Fruit fly (Drosophila melanogaster): ENCODE measurements around the gene Hsp26.

Gene Hsp26

dm6 chr3L:9373374-9374004, 3.7 kb downstream of the Hsp26 start (continued):
- TF ChIP-seq GATAe (GFP tag; conservative IDR thresholded peaks at IDR 0.05) (no peak; the same call in 1 of the 2 replicates), CG1233 (GFP tag; optimal IDR thresholded peaks at IDR 0.05) (peak; percentile 42), Fer3 (tag; optimal IDR thresholded peaks at IDR 0.05) (peak; percentile 70), CG32532 (GFP tag; IDR thresholded peaks at IDR 0.05) (peak; percentile 84), Med (GFP tag) (peak; percentile 78), CG3163 (GFP tag; optimal IDR thresholded peaks at IDR 0.05) (no peak), Aef1 (GFP tag; IDR thresholded peaks at IDR 0.05) (peak; percentile 45), Rx (GFP tag; IDR thresholded peaks at IDR 0.05) (0 out of 2 replicates have a peak, but pooled peaks have one; percentile 7), CG11504 (tag; optimal IDR thresholded peaks at IDR 0.05) (peak; percentile 74), HLH54F (GFP tag; optimal IDR thresholded peaks at IDR 0.05) (no peak), sim (GFP tag; IDR thresholded peaks at IDR 0.05) (peak; percentile 30; the same call in 1 of the 2 replicates), Camta (GFP tag; optimal IDR thresholded peaks at IDR 0.05) (no peak), HmgZ (tag; optimal IDR thresholded peaks at IDR 0.05) (peak; percentile 4), CG32772 (GFP tag; IDR thresholded peaks at IDR 0.05) (0 out of 2 replicates have a peak, but pooled peaks have one; percentile 18), CG9817 (tag; optimal IDR thresholded peaks at IDR 0.05) (peak; percentile 39), al (GFP tag; IDR thresholded peaks at IDR 0.05) (no peak), CG6813 (GFP tag; optimal IDR thresholded peaks at IDR 0.05) (peak; percentile 75), caup (GFP tag; optimal IDR thresholded peaks at IDR 0.05; ENCODE audit: severe bottlenecking) (peak; percentile 54), jing (GFP tag; optimal IDR thresholded peaks at IDR 0.05) (no peak), Lim3 (GFP tag; IDR thresholded peaks at IDR 0.05) (no peak), fd3F (GFP tag; optimal IDR thresholded peaks at IDR 0.05) (peak; percentile 4), Ets97D (GFP tag; optimal IDR thresholded peaks at IDR 0.05) (no peak), lmd (GFP tag; IDR thresholded peaks at IDR 0.05) (peak; percentile 75), CG8944 (GFP tag; optimal IDR thresholded peaks at IDR 0.05) (no peak), CG2202 (tag; optimal IDR thresholded peaks at IDR 0.05) (peak; percentile 1), dmrt11E (tag; optimal IDR thresholded peaks at IDR 0.05) (peak; percentile 33), tgo (GFP tag; IDR thresholded peaks at IDR 0.05) (peak; percentile 67; the same call in 2 of the 3 replicates), CG10267 (tag; optimal IDR thresholded peaks at IDR 0.05) (peak; percentile 61), CHES-1-like (GFP tag; optimal IDR thresholded peaks at IDR 0.05) (no peak), Hmx (GFP tag; optimal IDR thresholded peaks at IDR 0.05) (peak; percentile 27), gcm (GFP tag; optimal IDR thresholded peaks at IDR 0.05) (peak; percentile 33), CG2129 (GFP tag; IDR thresholded peaks at IDR 0.05; ENCODE audit: partially characterized antibody) (peak; percentile 23; the same call in 1 of the 2 replicates), zf30C (GFP tag; optimal IDR thresholded peaks at IDR 0.05) (no peak), Hr51 (GFP tag; optimal IDR thresholded peaks at IDR 0.05) (peak in 1 of 2 experiments; percentile 67), Bdp1 (GFP tag; optimal IDR thresholded peaks at IDR 0.05) (no peak), bowl (GFP tag; IDR thresholded peaks at IDR 0.05) (peak; percentile 45; the same call in 1 of the 2 replicates), tin (GFP tag; optimal IDR thresholded peaks at IDR 0.05) (peak; percentile 43), CG8765 (GFP tag; IDR thresholded peaks at IDR 0.05) (no peak), Kr (GFP tag; optimal IDR thresholded peaks at IDR 0.05) (no peak), Fer1 (GFP tag; optimal IDR thresholded peaks at IDR 0.05) (peak; percentile 81), CG13296 (GFP tag; optimal IDR thresholded peaks at IDR 0.05) (peak; percentile 79), Nf-YB (GFP tag; optimal IDR thresholded peaks at IDR 0.05) (peak; percentile 30), CG3995 (GFP tag; optimal IDR thresholded peaks at IDR 0.05) (no peak), hb (GFP tag; IDR thresholded peaks at IDR 0.05; ENCODE audit: partially characterized antibody) (no peak), Hr39 (optimal IDR thresholded peaks at IDR 0.05) (no peak), lola (GFP tag; optimal IDR thresholded peaks at IDR 0.05) (peak in 1 of 3 experiments; percentile 63), fu2 (GFP tag; optimal IDR thresholded peaks at IDR 0.05) (no peak), h (optimal IDR thresholded peaks at IDR 0.05) (no peak), Hand (GFP tag; optimal IDR thresholded peaks at IDR 0.05) (peak; percentile 67)
